Fruit fly (Drosophila melanogaster): ENCODE results near the gene 5-HT7.

DNA sequence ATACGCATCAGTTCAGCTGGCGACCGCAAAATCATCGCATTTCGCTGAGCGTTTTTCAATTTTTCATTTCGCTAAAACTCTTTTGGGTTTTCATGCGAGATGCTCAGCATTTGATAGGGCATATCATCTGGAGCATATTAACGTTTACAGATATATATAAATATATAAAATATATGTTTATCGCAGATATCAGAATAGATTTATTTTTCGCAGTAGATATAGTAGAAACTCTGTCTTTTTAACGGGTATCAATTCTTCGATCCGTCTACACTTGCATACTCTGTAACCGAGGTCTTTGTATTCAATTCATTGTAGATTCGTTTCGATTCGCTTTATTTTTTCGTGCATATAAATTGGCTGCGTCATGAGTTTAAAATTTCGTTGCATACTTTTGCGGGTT is 3.0 kb upstream of the 5-HT7 start:
- TF ChIP-seq Mio (GFP tag; optimal IDR thresholded peaks at IDR 0.05) (no peak), OdsH (GFP tag; optimal IDR thresholded peaks at IDR 0.05) (no peak), h (GFP tag; optimal IDR thresholded peaks at IDR 0.05) (no peak), Vsx2 (GFP tag; optimal IDR thresholded peaks at IDR 0.05; ENCODE audit: partially characterized antibody) (no peak), Hr83 (GFP tag; optimal IDR thresholded peaks at IDR 0.05; ENCODE audit: poor library complexity, severe bottlenecking) (no peak), dl (GFP tag; optimal IDR thresholded peaks at IDR 0.05; ENCODE audit: insufficient read depth in 1 of 2, partially characterized antibody in 2 of 2) (no peak), pan (optimal IDR thresholded peaks at IDR 0.05) (no peak), sv (GFP tag; optimal IDR thresholded peaks at IDR 0.05) (no peak), Sp1 (GFP tag; optimal IDR thresholded peaks at IDR 0.05) (no peak), Hnf4 (GFP tag; optimal IDR thresholded peaks at IDR 0.05) (no peak), usp (GFP tag; optimal IDR thresholded peaks at IDR 0.05) (no peak), psq (GFP tag; optimal IDR thresholded peaks at IDR 0.05) (no peak), tai (GFP tag; optimal IDR thresholded peaks at IDR 0.05) (no peak)

Measured in whole organism, wandering third instar larva.